In the genomic region with DNA sequence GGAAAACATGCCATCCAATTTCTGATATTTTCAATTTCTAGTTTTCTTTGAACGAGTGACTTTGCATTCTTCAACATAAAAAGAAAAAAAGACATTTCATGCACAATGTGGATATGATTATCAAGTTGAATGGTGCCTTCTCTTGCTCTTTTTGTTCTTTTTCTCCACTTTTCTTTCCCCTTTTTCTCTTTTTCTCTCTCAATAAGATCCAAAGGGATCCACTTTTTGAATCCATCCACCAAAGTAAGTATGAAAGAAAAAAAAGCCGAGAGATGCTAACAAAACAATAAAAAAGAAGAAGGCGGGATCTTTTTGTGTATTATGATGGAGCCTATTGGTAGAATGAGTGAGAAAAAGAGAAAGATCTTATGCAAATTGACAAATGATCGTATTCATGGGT, we compare ENCODE assay signal across 5 worm cellular contexts.
TF ChIP-seq lines count a peak whose summit lies in the region.

No protein-coding gene starts in this region.

TF ChIP-seq in whole organism, L1 larva, 84 proteins besides CTCF, POLR2A, EP300 and RAD21:
- no peak for TF ChIP-seq fkh-4 (tag; optimal IDR thresholded peaks at IDR 0.05; lab: Kevin White, UChicago; ENCODE audit: borderline replicate concordance)
- TF ChIP-seq lin-14 (GFP tag; optimal IDR thresholded peaks at IDR 0.05; lab: Kevin White, UChicago) = peak; percentile 32
- TF ChIP-seq fkh-10 (GFP tag; optimal IDR thresholded peaks at IDR 0.05; lab: Kevin White, UChicago) = peak; percentile 20

TF ChIP-seq in whole organism, L3 larva, 47 proteins besides CTCF, POLR2A, EP300 and RAD21:
- TF ChIP-seq ceh-16 (tag; optimal IDR thresholded peaks at IDR 0.05; lab: Kevin White, UChicago) (no peak), fkh-10 (GFP tag; optimal IDR thresholded peaks at IDR 0.05; lab: Kevin White, UChicago) (peak; percentile 82), ZK546.5 (tag; optimal IDR thresholded peaks at IDR 0.05; lab: Kevin White, UChicago) (no peak)

TF ChIP-seq in whole organism, L4 larva, 104 proteins besides CTCF, POLR2A, EP300 and RAD21:
- TF ChIP-seq dve-1 (tag; optimal IDR thresholded peaks at IDR 0.05; lab: Kevin White, UChicago; ENCODE audit: insufficient read depth) (no peak), fkh-10 (GFP tag; optimal IDR thresholded peaks at IDR 0.05; lab: Kevin White, UChicago) (peak; percentile 86), aha-1 (tag; lab: Kevin White, UChicago) (peak; percentile 1)

TF ChIP-seq in whole organism, late embryonic, 69 proteins besides CTCF, POLR2A, EP300 and RAD21:
- TF ChIP-seq hlh-15 (tag; optimal IDR thresholded peaks at IDR 0.05; lab: Kevin White, UChicago) (no peak), T23F11.4 (GFP tag; optimal IDR thresholded peaks at IDR 0.05; lab: Kevin White, UChicago) (no peak), unc-42 (tag; optimal IDR thresholded peaks at IDR 0.05; lab: Kevin White, UChicago) (peak; percentile 5), ets-4 (tag; optimal IDR thresholded peaks at IDR 0.05; lab: Kevin White, UChicago) (no peak), ceh-22 (tag; optimal IDR thresholded peaks at IDR 0.05; lab: Kevin White, UChicago) (no peak), hlh-6 (tag; optimal IDR thresholded peaks at IDR 0.05; lab: Kevin White, UChicago) (no peak), npax-4 (tag; optimal IDR thresholded peaks at IDR 0.05; lab: Kevin White, UChicago) (no peak), hlh-8 (tag; optimal IDR thresholded peaks at IDR 0.05; lab: Kevin White, UChicago) (no peak)
TF ChIP-seq in whole organism, late embryonic: peak in this region for 1.

TF ChIP-seq in whole organism, mixed stage, embryonic, 35 proteins besides CTCF, POLR2A, EP300 and RAD21:
- no peak for TF ChIP-seq mep-1 (tag; optimal IDR thresholded peaks at IDR 0.05; lab: Kevin White, UChicago)
- TF ChIP-seq ces-1 (GFP tag; optimal IDR thresholded peaks at IDR 0.05; lab: Kevin White, UChicago) = peak; percentile 24
TF ChIP-seq in whole organism, mixed stage, embryonic: peak in this region for 1.

Comparison
In these comparisons a context has a peak if more than half of its experiments do, and no peak if none do; other contexts are left out.
1. Of the 29 proteins assayed by ChIP-seq in both whole organism, L4 larva and whole organism, L1 larva: peak only in whole organism, L4 larva: aha-1; only in whole organism, L1 larva: none; in both: fkh-10; in neither: 27.